Fruit fly (Drosophila melanogaster): ENCODE measurements around the gene CG6236.

CG6236 gene

DNA sequence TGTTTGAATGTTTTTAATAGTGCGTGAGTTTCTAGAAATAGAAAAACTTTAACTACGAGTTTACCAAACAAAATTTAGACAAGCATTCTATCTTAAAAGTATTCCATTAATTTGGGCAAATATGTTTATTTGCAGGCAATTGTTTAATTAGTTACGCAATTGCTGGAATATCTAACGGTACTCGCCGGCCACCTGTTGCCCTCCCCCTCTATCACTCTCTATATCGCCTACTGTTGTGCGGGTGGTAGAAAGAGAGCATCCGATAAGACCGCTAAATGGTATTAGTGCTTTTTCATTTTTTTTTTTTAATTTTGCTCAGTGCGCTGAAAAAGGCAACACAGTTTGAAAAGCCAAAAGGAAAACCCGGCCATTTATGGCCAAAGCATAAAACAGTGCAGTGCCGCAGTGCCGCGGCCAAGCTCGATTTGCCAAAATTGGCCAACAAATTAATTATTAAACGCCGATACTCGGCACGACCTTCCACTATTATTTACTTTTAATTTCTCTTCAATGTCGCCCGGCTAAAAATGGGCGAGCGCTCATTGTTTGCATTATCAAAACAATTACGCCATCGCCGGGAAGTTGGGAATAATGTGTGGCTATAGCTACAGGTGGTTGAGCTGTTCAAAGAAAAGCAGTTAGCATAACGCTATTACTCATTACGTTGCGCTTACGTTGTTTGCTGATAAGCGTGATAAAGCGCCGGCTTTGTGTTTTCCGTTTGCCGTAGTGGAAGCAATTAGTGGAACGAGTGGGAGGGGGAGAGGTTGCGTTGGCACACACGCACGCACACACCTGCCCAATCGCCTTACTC lies 38.0 kb downstream of the CG6236 start:
- no peak for TF ChIP-seq jim (GFP tag; optimal IDR thresholded peaks at IDR 0.05)
- no peak for TF ChIP-seq brk (GFP tag; optimal IDR thresholded peaks at IDR 0.05)
- no peak for TF ChIP-seq rgr (GFP tag; optimal IDR thresholded peaks at IDR 0.05)
- TF ChIP-seq tai (GFP tag; optimal IDR thresholded peaks at IDR 0.05): no peak
- no peak for TF ChIP-seq CG32264 (GFP tag; optimal IDR thresholded peaks at IDR 0.05)
- no peak for TF ChIP-seq OdsH (GFP tag; optimal IDR thresholded peaks at IDR 0.05)
- TF ChIP-seq sv (GFP tag; optimal IDR thresholded peaks at IDR 0.05): no peak

DNA sequence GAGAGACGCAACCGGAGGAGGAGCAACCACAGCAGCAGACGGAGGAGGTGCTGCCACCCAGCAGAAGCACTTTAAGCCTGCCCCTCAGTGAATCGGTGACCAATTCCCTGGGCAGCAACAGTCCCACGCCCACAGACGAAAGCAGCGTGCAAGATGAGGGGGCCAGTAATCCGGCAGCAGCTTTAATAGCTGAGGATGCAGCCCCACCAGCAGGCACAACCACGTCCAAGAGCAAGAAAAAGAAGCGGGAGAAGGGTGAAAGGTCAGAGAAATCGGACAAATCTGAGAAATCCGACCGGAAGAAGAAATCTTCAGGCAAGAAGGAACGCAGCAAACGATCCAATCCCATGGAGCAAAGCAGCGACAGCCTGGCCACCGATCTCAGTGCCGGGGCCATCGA lies 39.3 kb downstream of the CG6236 start:
- TF ChIP-seq HLH106 (tag; optimal IDR thresholded peaks at IDR 0.05) (no peak), foxo (GFP tag; optimal IDR thresholded peaks at IDR 0.05) (no peak), sv (GFP tag; optimal IDR thresholded peaks at IDR 0.05) (no peak), Dfd (GFP tag; optimal IDR thresholded peaks at IDR 0.05) (no peak), Hr78 (GFP tag; optimal IDR thresholded peaks at IDR 0.05) (no peak)

DNA sequence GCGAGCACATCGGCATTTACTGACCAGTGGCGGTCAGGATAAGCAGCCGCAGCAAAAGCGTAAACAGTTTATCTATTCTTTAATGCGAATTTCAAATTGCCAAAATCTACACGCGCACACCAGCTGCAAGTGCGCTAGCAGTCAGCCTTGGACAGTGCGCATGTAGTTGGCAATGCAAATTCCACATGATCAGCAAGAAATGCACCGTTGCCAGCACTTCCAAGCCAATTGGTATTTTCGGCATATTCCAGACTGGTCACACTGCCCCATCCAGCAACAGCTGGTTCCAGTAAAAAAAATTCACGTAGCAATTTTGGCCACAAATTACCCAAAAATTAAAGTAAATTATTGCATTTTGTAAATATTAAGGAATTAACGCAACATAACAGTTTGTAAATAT lies 40.3 kb downstream of the CG6236 start:
- TF ChIP-seq h (GFP tag; optimal IDR thresholded peaks at IDR 0.05): peak; percentile 5
- TF ChIP-seq dl (GFP tag; optimal IDR thresholded peaks at IDR 0.05; ENCODE audit: insufficient read depth in 1 of 2, partially characterized antibody in 2 of 2): peak; percentile 68 to 71
- no peak for TF ChIP-seq CrebA (GFP tag; optimal IDR thresholded peaks at IDR 0.05; ENCODE audit: borderline replicate concordance)
- peak; percentile 76 for TF ChIP-seq Vsx2 (GFP tag; optimal IDR thresholded peaks at IDR 0.05; ENCODE audit: partially characterized antibody)
- no peak for TF ChIP-seq br (GFP tag; optimal IDR thresholded peaks at IDR 0.05)
- TF ChIP-seq HLH106 (tag; optimal IDR thresholded peaks at IDR 0.05): peak; percentile 30
- no peak for TF ChIP-seq lola (GFP tag; optimal IDR thresholded peaks at IDR 0.05)
- no peak for TF ChIP-seq OdsH (GFP tag; optimal IDR thresholded peaks at IDR 0.05)
- TF ChIP-seq Rel (GFP tag; optimal IDR thresholded peaks at IDR 0.05): no peak
- TF ChIP-seq Rel (tag; optimal IDR thresholded peaks at IDR 0.05): peak; percentile 39
- TF ChIP-seq CG32264 (GFP tag; optimal IDR thresholded peaks at IDR 0.05): no peak
- TF ChIP-seq foxo (GFP tag; optimal IDR thresholded peaks at IDR 0.05): peak in 1 of 2 experiments; percentile 14
- peak; percentile 36 for TF ChIP-seq rgr (GFP tag; optimal IDR thresholded peaks at IDR 0.05)
- TF ChIP-seq Hnf4 (GFP tag; optimal IDR thresholded peaks at IDR 0.05): no peak
- no peak for TF ChIP-seq N (GFP tag; optimal IDR thresholded peaks at IDR 0.05)
- no peak for TF ChIP-seq dmrt93B (GFP tag; optimal IDR thresholded peaks at IDR 0.05)
- TF ChIP-seq Dfd (GFP tag; optimal IDR thresholded peaks at IDR 0.05): no peak
- no peak for TF ChIP-seq CG9705 (GFP tag; optimal IDR thresholded peaks at IDR 0.05)
- TF ChIP-seq Myc (optimal IDR thresholded peaks at IDR 0.05): peak; percentile 73
- TF ChIP-seq Dif (GFP tag; optimal IDR thresholded peaks at IDR 0.05; ENCODE audit: partially characterized antibody): peak; percentile 86
- no peak for TF ChIP-seq usp (GFP tag; optimal IDR thresholded peaks at IDR 0.05)

DNA sequence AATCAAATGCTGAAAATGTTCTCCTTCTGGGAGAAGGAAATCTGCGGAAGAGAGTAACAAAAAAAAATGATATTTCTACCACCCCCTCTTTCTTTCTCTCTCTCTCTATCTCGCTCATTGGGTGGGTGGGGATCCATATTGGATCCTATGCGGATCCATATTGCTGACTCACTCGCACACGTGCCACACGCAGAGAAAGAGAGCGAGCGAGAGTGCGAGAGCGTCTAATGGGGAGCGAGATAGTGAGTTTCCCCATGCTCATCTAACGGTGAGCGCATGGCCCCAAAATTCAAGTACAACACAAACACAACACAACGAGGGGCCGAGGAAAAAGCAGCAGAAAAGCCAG lies 41.4 kb downstream of the CG6236 start:
- TF ChIP-seq Vsx2 (GFP tag; optimal IDR thresholded peaks at IDR 0.05; ENCODE audit: partially characterized antibody) (peak; percentile 55), psq (GFP tag; optimal IDR thresholded peaks at IDR 0.05) (no peak), dl (GFP tag; optimal IDR thresholded peaks at IDR 0.05; ENCODE audit: insufficient read depth in 1 of 2, partially characterized antibody in 2 of 2) (peak; percentile 39 to 74), Dif (GFP tag; optimal IDR thresholded peaks at IDR 0.05; ENCODE audit: partially characterized antibody) (peak; percentile 68), h (GFP tag; optimal IDR thresholded peaks at IDR 0.05) (peak; percentile 12), ey (GFP tag; optimal IDR thresholded peaks at IDR 0.05) (no peak)

DNA sequence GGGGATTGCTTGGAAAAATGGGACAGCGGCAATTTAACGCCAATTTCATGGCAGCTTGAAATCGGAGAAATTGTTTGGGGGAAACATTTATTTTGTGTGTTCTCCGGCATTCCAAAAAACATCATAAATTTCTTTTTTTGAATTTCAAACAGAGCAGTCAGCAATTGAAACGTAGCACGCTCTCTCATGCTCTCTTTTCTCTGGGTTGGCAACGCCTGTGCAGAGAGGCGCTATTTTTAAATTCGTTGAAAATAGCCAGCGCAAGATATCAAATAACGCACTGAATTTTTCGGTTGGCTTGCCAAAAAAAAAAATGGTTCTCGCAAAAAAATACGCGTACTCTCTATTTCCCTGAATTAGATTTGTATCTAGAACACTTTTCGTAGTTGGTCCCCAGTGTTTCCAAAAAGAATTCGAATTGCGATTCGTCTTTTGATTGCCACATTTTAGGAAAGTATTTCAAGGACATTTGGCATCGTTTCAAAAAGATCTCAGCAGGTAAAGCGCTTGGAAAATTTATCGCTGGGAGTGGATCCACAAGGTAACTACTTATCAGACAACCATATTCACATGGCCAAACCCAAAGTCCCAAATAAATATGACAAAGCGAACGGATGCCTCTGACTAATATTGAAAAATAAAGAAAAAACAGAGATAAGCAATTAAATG lies 41.9 kb downstream of the CG6236 start:
- no peak for TF ChIP-seq Hnf4 (GFP tag; optimal IDR thresholded peaks at IDR 0.05)
- no peak for TF ChIP-seq usp (GFP tag; optimal IDR thresholded peaks at IDR 0.05)
- TF ChIP-seq OdsH (GFP tag; optimal IDR thresholded peaks at IDR 0.05): no peak
- no peak for TF ChIP-seq HLH106 (tag; optimal IDR thresholded peaks at IDR 0.05)
- TF ChIP-seq Myc (optimal IDR thresholded peaks at IDR 0.05): no peak
- no peak for TF ChIP-seq sage (GFP tag; optimal IDR thresholded peaks at IDR 0.05)
- peak in 1 of 2 experiments; percentile 51 for TF ChIP-seq dl (GFP tag; optimal IDR thresholded peaks at IDR 0.05; ENCODE audit: insufficient read depth in 1 of 2, partially characterized antibody in 2 of 2)
- TF ChIP-seq brk (GFP tag; optimal IDR thresholded peaks at IDR 0.05): no peak
- peak; percentile 7 for TF ChIP-seq rgr (GFP tag; optimal IDR thresholded peaks at IDR 0.05)
- no peak for TF ChIP-seq fru (GFP tag; optimal IDR thresholded peaks at IDR 0.05)
- no peak for TF ChIP-seq tai (GFP tag; optimal IDR thresholded peaks at IDR 0.05)
- TF ChIP-seq Dif (GFP tag; optimal IDR thresholded peaks at IDR 0.05; ENCODE audit: partially characterized antibody): peak; percentile 87
- TF ChIP-seq h (GFP tag; optimal IDR thresholded peaks at IDR 0.05): no peak
- TF ChIP-seq dsf (GFP tag; optimal IDR thresholded peaks at IDR 0.05; ENCODE audit: borderline replicate concordance): no peak
- TF ChIP-seq Rel (GFP tag; optimal IDR thresholded peaks at IDR 0.05): no peak
- TF ChIP-seq Rel (tag; optimal IDR thresholded peaks at IDR 0.05): no peak
- TF ChIP-seq Vsx2 (GFP tag; optimal IDR thresholded peaks at IDR 0.05; ENCODE audit: partially characterized antibody): peak; percentile 56
- no peak for TF ChIP-seq CrebA (GFP tag; optimal IDR thresholded peaks at IDR 0.05; ENCODE audit: borderline replicate concordance)
- no peak for TF ChIP-seq N (GFP tag; optimal IDR thresholded peaks at IDR 0.05)
- TF ChIP-seq Hr78 (GFP tag; optimal IDR thresholded peaks at IDR 0.05): no peak
- no peak for TF ChIP-seq foxo (GFP tag; optimal IDR thresholded peaks at IDR 0.05)
- TF ChIP-seq psq (GFP tag; optimal IDR thresholded peaks at IDR 0.05): no peak
- no peak for TF ChIP-seq ey (GFP tag; optimal IDR thresholded peaks at IDR 0.05)
- no peak for TF ChIP-seq Hr83 (GFP tag; optimal IDR thresholded peaks at IDR 0.05; ENCODE audit: poor library complexity, severe bottlenecking)
- no peak for TF ChIP-seq sv (GFP tag; optimal IDR thresholded peaks at IDR 0.05)
- TF ChIP-seq br (GFP tag; optimal IDR thresholded peaks at IDR 0.05): no peak
- no peak for TF ChIP-seq CG32264 (GFP tag; optimal IDR thresholded peaks at IDR 0.05)
- TF ChIP-seq Abd-B (GFP tag; optimal IDR thresholded peaks at IDR 0.05): no peak
- no peak for TF ChIP-seq pan (optimal IDR thresholded peaks at IDR 0.05)
- TF ChIP-seq Dfd (GFP tag; optimal IDR thresholded peaks at IDR 0.05): no peak
- no peak for TF ChIP-seq jim (GFP tag; optimal IDR thresholded peaks at IDR 0.05)
